Worm (Caenorhabditis elegans): Measurements from ENCODE around the gene spin-2.

spin-2 gene

DNA sequence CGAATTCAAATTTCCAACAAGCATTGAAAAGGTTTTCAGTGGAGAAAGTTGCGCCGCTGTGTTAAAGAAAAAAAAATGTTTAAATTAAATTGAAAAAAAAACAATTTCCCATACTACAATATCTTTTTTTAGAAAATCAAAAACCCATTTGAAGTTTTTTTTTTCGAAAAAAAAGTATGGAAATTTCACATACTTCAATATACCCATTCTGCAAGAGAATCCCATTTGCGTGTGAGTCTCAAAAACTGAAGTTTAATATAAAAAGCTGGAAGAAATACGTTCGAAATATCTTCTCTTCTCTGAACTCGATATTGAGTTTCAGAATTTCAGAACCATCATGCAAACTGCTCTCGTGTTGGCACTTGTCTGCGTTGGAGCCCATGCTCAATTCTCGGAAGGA is 16.7 kb upstream of the spin-2 start, which contains the start of gene scl-7:
Gene scl-7 (plus strand): TSS at position 301 of the 400 bp plus-strand sequence.
- no peak for TF ChIP-seq efl-1 (optimal IDR thresholded peaks at IDR 0.05)
- no peak for TF ChIP-seq efl-1 (GFP tag; optimal IDR thresholded peaks at IDR 0.05 in 1 of 2)
- no peak for TF ChIP-seq nhr-19 (GFP tag; conservative IDR thresholded peaks at IDR 0.05)
- no peak for TF ChIP-seq xbp-1 (tag; optimal IDR thresholded peaks at IDR 0.05)
- no peak for TF ChIP-seq F16B12.6 (tag; optimal IDR thresholded peaks at IDR 0.05)
- TF ChIP-seq dpl-1 (GFP tag; optimal IDR thresholded peaks at IDR 0.05) = no peak
- TF ChIP-seq unc-98 (GFP tag; IDR thresholded peaks at IDR 0.05) = no peak
- TF ChIP-seq egl-13 (tag; optimal IDR thresholded peaks at IDR 0.05) = no peak
- TF ChIP-seq C04F5.9 (tag; optimal IDR thresholded peaks at IDR 0.05) = no peak

DNA sequence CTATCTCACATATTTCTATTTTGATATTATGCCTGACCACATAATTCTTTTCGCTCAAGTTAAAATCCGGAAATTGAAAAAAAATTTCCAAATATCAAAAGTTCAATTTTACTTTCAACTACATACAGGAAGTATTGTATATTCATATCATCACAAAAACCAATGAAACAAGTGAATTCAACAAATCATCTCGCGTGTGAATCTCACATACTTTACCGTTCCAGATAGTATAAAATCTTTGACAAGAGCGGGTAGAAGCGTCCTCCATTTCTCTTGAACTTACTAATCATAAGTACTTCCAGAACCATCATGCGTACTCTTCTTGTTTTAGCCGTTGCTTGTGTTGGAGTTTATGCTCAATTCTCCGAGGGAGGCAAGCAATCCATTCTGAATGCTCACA is 15.4 kb upstream of the spin-2 start, which contains the start of gene scl-8:
Gene scl-8 (plus strand): TSS at position 301 of the 400 bp plus-strand sequence.
- TF ChIP-seq efl-3 (GFP tag; optimal IDR thresholded peaks at IDR 0.05) (no peak), swsn-7 (tag; optimal IDR thresholded peaks at IDR 0.05) (no peak), nhr-19 (GFP tag; conservative IDR thresholded peaks at IDR 0.05) (no peak)

- TF ChIP-seq nhr-90 (tag; optimal IDR thresholded peaks at IDR 0.05; ENCODE audit: poor library complexity) (peak; percentile 38), egl-13 (tag; optimal IDR thresholded peaks at IDR 0.05) (no peak), lin-15B (tag; optimal IDR thresholded peaks at IDR 0.05) (no peak), lin-39 (tag; optimal IDR thresholded peaks at IDR 0.05) (no peak), vab-15 (tag; optimal IDR thresholded peaks at IDR 0.05) (no peak), mef-2 (tag; optimal IDR thresholded peaks at IDR 0.05) (no peak), swsn-7 (tag; optimal IDR thresholded peaks at IDR 0.05) (no peak), lin-13 (GFP tag; optimal IDR thresholded peaks at IDR 0.05) (no peak), snu-23 (GFP tag; optimal IDR thresholded peaks at IDR 0.05) (peak; percentile 42), tbx-2 (tag; optimal IDR thresholded peaks at IDR 0.05) (no peak), lin-14 (GFP tag; optimal IDR thresholded peaks at IDR 0.05) (peak; percentile 71), F16B12.6 (tag; optimal IDR thresholded peaks at IDR 0.05) (no peak), nhr-77 (tag; optimal IDR thresholded peaks at IDR 0.05) (no peak), dpl-1 (GFP tag; optimal IDR thresholded peaks at IDR 0.05) (peak in 1 of 3 experiments; percentile 3), lin-35 (GFP tag; optimal IDR thresholded peaks at IDR 0.05) (peak in 1 of 2 experiments; percentile 45), unc-30 (tag; optimal IDR thresholded peaks at IDR 0.05) (no peak), snpc-4 (tag; optimal IDR thresholded peaks at IDR 0.05) (no peak), sup-37 (GFP tag; optimal IDR thresholded peaks at IDR 0.05) (no peak), nhr-20 (tag; optimal IDR thresholded peaks at IDR 0.05) (peak; percentile 65), elt-2 (tag; optimal IDR thresholded peaks at IDR 0.05) (no peak), unc-130 (tag; optimal IDR thresholded peaks at IDR 0.05) (no peak), grh-1 (GFP tag; IDR thresholded peaks at IDR 0.05) (0 out of 2 replicates have a peak, but pooled peaks have one; percentile 8), nhr-28 (tag; optimal IDR thresholded peaks at IDR 0.05) (no peak), mdl-1 (tag; optimal IDR thresholded peaks at IDR 0.05) (peak in 1 of 2 experiments; percentile 32), hlh-4 (tag; optimal IDR thresholded peaks at IDR 0.05) (no peak), elt-3 (tag; optimal IDR thresholded peaks at IDR 0.05) (peak in 4 of 6 experiments; percentile 14 to 67 (median 36)), nhr-76 (tag; optimal IDR thresholded peaks at IDR 0.05) (no peak), nhr-84 (tag; optimal IDR thresholded peaks at IDR 0.05) (no peak), unc-86 (tag; optimal IDR thresholded peaks at IDR 0.05) (no peak), nhr-85 (tag) (peak; percentile 93), alr-1 (tag; optimal IDR thresholded peaks at IDR 0.05; ENCODE audit: borderline replicate concordance) (no peak), fkh-4 (tag; optimal IDR thresholded peaks at IDR 0.05; ENCODE audit: borderline replicate concordance) (no peak), zag-1 (tag; optimal IDR thresholded peaks at IDR 0.05) (no peak), nhr-71 (tag; optimal IDR thresholded peaks at IDR 0.05) (peak; percentile 63), pag-3 (tag; optimal IDR thresholded peaks at IDR 0.05; ENCODE audit: borderline replicate concordance, insufficient read depth) (no peak), nhr-19 (GFP tag; conservative IDR thresholded peaks at IDR 0.05) (peak; percentile 34; the same call in 1 of the 2 replicates), tlp-1 (tag; optimal IDR thresholded peaks at IDR 0.05) (no peak), nhr-12 (tag; optimal IDR thresholded peaks at IDR 0.05) (no peak), isw-1 (GFP tag; IDR thresholded peaks at IDR 0.05) (no peak), lsy-2 (tag; optimal IDR thresholded peaks at IDR 0.05) (no peak), xbp-1 (tag; optimal IDR thresholded peaks at IDR 0.05) (no peak), blmp-1 (tag; optimal IDR thresholded peaks at IDR 0.05) (peak; percentile 69)
Measured at ce11 chrIV:13075625-13076252, 11.1 kb upstream of the spin-2 start.

All from whole organism, L1 larva.